Fruit fly (Drosophila melanogaster): ENCODE results near the gene RIOK1.
A peak's percentile ranks its signal among the peaks of the same experiment; 100 is the strongest.

RIOK1 gene

dm6 chr3L:11683819-11684521 is 35.7 kb upstream of the RIOK1 start, which contains the start of gene Sugb (continued):
- TF ChIP-seq p53 (GFP tag; optimal IDR thresholded peaks at IDR 0.05) (no peak), gsb (GFP tag; IDR thresholded peaks at IDR 0.05) (peak; percentile 17; the same call in 1 of the 2 replicates), H15 (GFP tag; IDR thresholded peaks at IDR 0.05) (peak; percentile 52; the same call in 1 of the 3 replicates), CG3407 (GFP tag; optimal IDR thresholded peaks at IDR 0.05) (peak; percentile 41), CG15696 (tag; optimal IDR thresholded peaks at IDR 0.05) (peak; percentile 43), CG7372 (GFP tag; IDR thresholded peaks at IDR 0.05) (peak; percentile 51; the same call in 1 of the 2 replicates), en (GFP tag; optimal IDR thresholded peaks at IDR 0.05) (peak; percentile 3), YL-1 (GFP tag; optimal IDR thresholded peaks at IDR 0.05) (peak; percentile 66), Blimp-1 (GFP tag; optimal IDR thresholded peaks at IDR 0.05) (peak; percentile 26), wdn (GFP tag; IDR thresholded peaks at IDR 0.05) (no peak), lilli (GFP tag; optimal IDR thresholded peaks at IDR 0.05) (peak; percentile 83), lbe (GFP tag; optimal IDR thresholded peaks at IDR 0.05) (peak; percentile 62), CG11398 (GFP tag; optimal IDR thresholded peaks at IDR 0.05) (no peak), ttk (GFP tag; IDR thresholded peaks at IDR 0.05) (no peak), CG1603 (tag; optimal IDR thresholded peaks at IDR 0.05) (no peak), az2 (GFP tag; optimal IDR thresholded peaks at IDR 0.05) (peak; percentile 62), Nf-YB (GFP tag; optimal IDR thresholded peaks at IDR 0.05) (peak; percentile 57), Xrp1 (GFP tag; IDR thresholded peaks at IDR 0.05) (peak; percentile 78), lab (GFP tag; optimal IDR thresholded peaks at IDR 0.05) (peak; percentile 77), Oli (tag; optimal IDR thresholded peaks at IDR 0.05) (peak; percentile 32), Vsx1 (GFP tag; optimal IDR thresholded peaks at IDR 0.05) (peak; percentile 78), CG11695 (GFP tag; IDR thresholded peaks at IDR 0.05) (peak; percentile 41; the same call in 1 of the 3 replicates), CG7357 (GFP tag; IDR thresholded peaks at IDR 0.05) (no peak; the same call in 2 of the 3 replicates), dmrt11E (tag; optimal IDR thresholded peaks at IDR 0.05) (peak; percentile 23), ash1 (GFP tag; optimal IDR thresholded peaks at IDR 0.05) (no peak), CG11456 (GFP tag; IDR thresholded peaks at IDR 0.05) (no peak), crc (GFP tag; optimal IDR thresholded peaks at IDR 0.05) (peak; percentile 38), Sox102F (GFP tag; optimal IDR thresholded peaks at IDR 0.05) (peak; percentile 42), pros (GFP tag; optimal IDR thresholded peaks at IDR 0.05) (peak; percentile 16), CG14965 (GFP tag; optimal IDR thresholded peaks at IDR 0.05; ENCODE audit: borderline replicate concordance) (no peak), insv (GFP tag; optimal IDR thresholded peaks at IDR 0.05) (peak in 1 of 2 experiments; percentile 74), Drgx (GFP tag; IDR thresholded peaks at IDR 0.05) (peak; percentile 75), Pdp1 (GFP tag; optimal IDR thresholded peaks at IDR 0.05) (peak; percentile 60 to 68), Xbp1 (GFP tag; optimal IDR thresholded peaks at IDR 0.05) (peak; percentile 68), pfk (GFP tag; optimal IDR thresholded peaks at IDR 0.05) (peak; percentile 36), chm (GFP tag; IDR thresholded peaks at IDR 0.05) (no peak), CG9609 (GFP tag; optimal IDR thresholded peaks at IDR 0.05) (peak; percentile 40), CG8388 (GFP tag; optimal IDR thresholded peaks at IDR 0.05) (peak; percentile 36), Abd-B (GFP tag; optimal IDR thresholded peaks at IDR 0.05) (peak; percentile 60), Dll (GFP tag; IDR thresholded peaks at IDR 0.05; ENCODE audit: partially characterized antibody) (peak; percentile 84), nau (GFP tag; optimal IDR thresholded peaks at IDR 0.05) (peak; percentile 44), HmgD (GFP tag; optimal IDR thresholded peaks at IDR 0.05) (no peak), lola (GFP tag; optimal IDR thresholded peaks at IDR 0.05) (peak in 1 of 3 experiments; percentile 5), ro (GFP tag; IDR thresholded peaks at IDR 0.05) (no peak), sug (tag; optimal IDR thresholded peaks at IDR 0.05) (peak; percentile 86), scrt (GFP tag; optimal IDR thresholded peaks at IDR 0.05) (peak; percentile 39), Ada2b (GFP tag; IDR thresholded peaks at IDR 0.05) (no peak; the same call in 1 of the 2 replicates), CG10565 (GFP tag; optimal IDR thresholded peaks at IDR 0.05) (no peak)
